Worm (Caenorhabditis elegans): ENCODE results near the gene JC8.4.

The JC8.4 gene

ce11 chrIV:13243375-13243774, at the start of gene JC8.4:
Gene JC8.4, plus strand, starts transcription at chrIV:13243675.
- TF ChIP-seq W03F9.2 (tag; optimal IDR thresholded peaks at IDR 0.05) = no peak
- no peak for TF ChIP-seq him-1 (tag; optimal IDR thresholded peaks at IDR 0.05)
- no peak for TF ChIP-seq dao-5 (tag; optimal IDR thresholded peaks at IDR 0.05)

ce11 chrIV:13197282-13197681, 46.2 kb upstream of the JC8.4 start, which contains the start of gene C48D1.1:
Gene C48D1.1, minus strand, starts transcription at chrIV:13197382.
- TF ChIP-seq W03F9.2 (tag; optimal IDR thresholded peaks at IDR 0.05) (no peak), dao-5 (tag; optimal IDR thresholded peaks at IDR 0.05) (no peak), him-1 (tag; optimal IDR thresholded peaks at IDR 0.05) (no peak)

ce11 chrIV:13204037-13204436, 39.4 kb upstream of the JC8.4 start, which contains the start of gene ced-3:
Gene ced-3, minus strand, starts transcription at chrIV:13204137.
- TF ChIP-seq him-1 (tag; optimal IDR thresholded peaks at IDR 0.05) = no peak
- TF ChIP-seq W03F9.2 (tag; optimal IDR thresholded peaks at IDR 0.05) = no peak
- TF ChIP-seq dao-5 (tag; optimal IDR thresholded peaks at IDR 0.05) = no peak

DNA sequence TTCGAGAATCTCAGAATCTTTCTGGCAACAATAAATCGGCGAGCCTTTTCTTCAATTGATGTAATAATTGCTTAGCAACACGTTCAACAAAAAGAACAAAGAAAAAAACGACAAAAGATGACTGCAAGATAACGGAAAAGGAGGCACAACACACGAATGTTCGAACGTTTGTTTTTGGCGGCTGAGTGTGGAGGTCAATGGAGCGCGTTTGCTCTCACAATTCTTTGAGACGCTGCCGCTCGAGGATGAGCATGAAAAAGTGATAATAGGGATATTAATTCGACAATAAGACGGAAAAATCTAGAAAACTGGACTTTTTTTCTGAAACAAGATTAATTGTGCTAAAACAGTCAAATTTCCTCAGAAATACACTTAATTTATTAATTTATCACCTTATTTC, 37.6 kb upstream of the JC8.4 start:
- TF ChIP-seq W03F9.2 (tag; optimal IDR thresholded peaks at IDR 0.05) = no peak
- no peak for TF ChIP-seq him-1 (tag; optimal IDR thresholded peaks at IDR 0.05)
- no peak for TF ChIP-seq dao-5 (tag; optimal IDR thresholded peaks at IDR 0.05)

- TF ChIP-seq dao-5 (tag; optimal IDR thresholded peaks at IDR 0.05) = no peak
- no peak for TF ChIP-seq W03F9.2 (tag; optimal IDR thresholded peaks at IDR 0.05)
- TF ChIP-seq him-1 (tag; optimal IDR thresholded peaks at IDR 0.05) = no peak
These were observed 33.9 kb upstream of the JC8.4 start, which contains the start of gene C48D1.9 for ce11 chrIV:13209566-13209965. Gene C48D1.9, minus strand, starts transcription at chrIV:13209666.

DNA sequence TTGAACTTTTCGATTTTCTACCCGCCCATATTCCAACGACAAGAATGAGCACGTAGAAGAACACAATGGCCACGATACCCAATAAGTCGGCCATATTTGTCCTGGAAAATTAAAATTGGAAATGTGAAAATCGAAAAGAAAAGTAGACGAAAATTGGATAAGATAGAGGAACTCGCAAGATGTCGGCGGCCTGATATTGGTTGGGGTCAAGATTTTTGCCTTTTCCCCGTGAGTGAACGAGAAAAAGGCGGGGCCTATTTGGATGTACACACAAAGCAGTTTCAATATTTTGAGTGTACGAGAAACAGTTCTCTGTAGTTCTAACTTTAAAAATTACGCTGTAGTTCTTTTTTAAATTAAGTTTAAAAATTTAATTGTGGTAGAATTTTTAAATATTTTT, 29.0 kb upstream of the JC8.4 start, which contains the start of gene cho-1:
TSS of gene cho-1 (minus strand) at position 101 of the 400 bp plus-strand sequence.
- TF ChIP-seq dao-5 (tag; optimal IDR thresholded peaks at IDR 0.05) (no peak), him-1 (tag; optimal IDR thresholded peaks at IDR 0.05) (no peak), W03F9.2 (tag; optimal IDR thresholded peaks at IDR 0.05) (no peak)

DNA sequence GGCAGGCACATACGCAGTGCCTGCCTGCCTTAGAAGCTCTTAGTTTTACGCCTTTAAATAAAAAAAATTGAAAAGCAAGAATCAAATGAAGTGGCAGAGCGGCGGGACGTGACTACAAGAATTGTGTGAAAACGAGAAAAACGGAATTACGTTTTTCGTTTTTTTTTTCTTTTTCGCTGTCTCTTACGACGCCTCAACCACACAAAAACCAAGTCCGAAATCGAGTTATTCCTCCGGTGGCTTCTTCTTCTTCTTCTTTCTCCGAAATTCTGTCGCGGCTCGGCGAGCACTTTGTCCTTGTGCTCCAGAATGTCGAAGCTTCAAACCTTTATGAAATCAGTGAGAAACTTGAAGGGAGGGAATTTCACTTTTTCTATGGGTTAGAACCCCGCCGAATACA, 22.9 kb upstream of the JC8.4 start:
- TF ChIP-seq W03F9.2 (tag; optimal IDR thresholded peaks at IDR 0.05) = no peak
- TF ChIP-seq dao-5 (tag; optimal IDR thresholded peaks at IDR 0.05) = no peak
- no peak for TF ChIP-seq him-1 (tag; optimal IDR thresholded peaks at IDR 0.05)

DNA sequence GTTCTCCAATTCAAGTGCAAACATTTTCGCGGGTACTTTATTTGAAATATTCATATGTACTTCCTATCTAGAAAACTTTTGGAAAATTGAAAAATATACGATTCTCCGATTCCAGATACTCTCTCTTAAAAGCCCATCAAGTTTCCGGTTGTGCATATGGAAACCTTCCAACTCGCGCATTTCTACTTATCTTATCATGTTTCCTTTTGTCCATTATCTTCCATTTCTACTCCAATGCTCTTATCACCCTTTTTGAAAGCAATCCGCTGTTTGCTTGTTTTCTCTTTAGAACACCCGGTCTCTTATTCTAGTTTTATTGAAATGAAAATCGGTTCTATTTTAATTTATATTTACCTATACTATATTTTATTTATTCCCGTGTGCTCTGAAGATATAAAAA, 21.8 kb upstream of the JC8.4 start, which contains the start of gene C48D1.5:
TSS of gene C48D1.5 (plus strand) at position 301 of the 400 bp plus-strand sequence.
- TF ChIP-seq him-1 (tag; optimal IDR thresholded peaks at IDR 0.05) (no peak), dao-5 (tag; optimal IDR thresholded peaks at IDR 0.05) (no peak), W03F9.2 (tag; optimal IDR thresholded peaks at IDR 0.05) (no peak)

DNA sequence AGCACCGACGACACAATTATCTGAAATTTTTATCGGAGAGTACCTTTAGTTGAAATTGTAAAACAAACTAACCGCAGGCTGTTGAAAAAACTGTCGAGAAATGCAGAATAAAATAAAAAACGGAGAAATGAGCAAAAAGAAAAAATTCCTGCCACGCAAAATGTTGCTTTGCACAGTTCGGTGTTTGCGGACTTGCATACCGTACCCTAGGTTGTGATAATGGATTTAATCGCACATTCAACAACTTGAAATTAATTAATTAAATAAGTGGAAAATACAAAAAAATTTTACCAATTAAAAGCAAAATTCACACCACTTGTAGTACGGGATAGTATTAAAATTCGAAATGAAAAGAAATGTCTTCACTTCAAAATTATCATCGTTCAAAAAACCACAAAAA, 12.1 kb upstream of the JC8.4 start:
- TF ChIP-seq W03F9.2 (tag; optimal IDR thresholded peaks at IDR 0.05) (no peak), him-1 (tag; optimal IDR thresholded peaks at IDR 0.05) (no peak), dao-5 (tag; optimal IDR thresholded peaks at IDR 0.05) (no peak)

DNA sequence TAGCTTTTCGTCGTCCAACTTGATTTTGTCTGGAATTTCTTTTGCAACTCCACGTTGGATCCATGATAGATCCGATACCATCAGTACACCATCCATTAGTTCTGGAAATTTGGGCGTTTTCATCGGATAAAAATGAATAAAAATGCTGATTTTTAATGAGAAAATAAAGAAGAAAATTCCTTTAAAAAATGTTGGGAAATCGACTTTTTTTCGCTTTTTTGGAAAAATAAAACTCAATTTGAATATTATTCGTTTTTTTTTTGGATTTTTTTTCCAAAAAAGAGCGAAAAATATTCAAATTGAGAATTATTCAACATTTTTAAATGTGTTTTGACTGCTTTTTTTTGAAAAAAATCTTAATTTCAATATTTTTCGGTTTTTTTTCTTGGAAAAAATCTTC, 7.0 kb upstream of the JC8.4 start, which contains the start of gene pwp-1:
TSS of gene pwp-1 (minus strand) at position 101 of the 400 bp plus-strand sequence.
- TF ChIP-seq him-1 (tag; optimal IDR thresholded peaks at IDR 0.05) = no peak
- TF ChIP-seq dao-5 (tag; optimal IDR thresholded peaks at IDR 0.05) = no peak
- TF ChIP-seq W03F9.2 (tag; optimal IDR thresholded peaks at IDR 0.05) = no peak

- peak; percentile 36 for TF ChIP-seq W03F9.2 (tag; optimal IDR thresholded peaks at IDR 0.05)
- no peak for TF ChIP-seq dao-5 (tag; optimal IDR thresholded peaks at IDR 0.05)
These were observed 4.3 kb upstream of the JC8.4 start, which contains the start of gene tag-115 for ce11 chrIV:13238943-13239861. Gene tag-115, minus strand, starts transcription at chrIV:13239414.

DNA sequence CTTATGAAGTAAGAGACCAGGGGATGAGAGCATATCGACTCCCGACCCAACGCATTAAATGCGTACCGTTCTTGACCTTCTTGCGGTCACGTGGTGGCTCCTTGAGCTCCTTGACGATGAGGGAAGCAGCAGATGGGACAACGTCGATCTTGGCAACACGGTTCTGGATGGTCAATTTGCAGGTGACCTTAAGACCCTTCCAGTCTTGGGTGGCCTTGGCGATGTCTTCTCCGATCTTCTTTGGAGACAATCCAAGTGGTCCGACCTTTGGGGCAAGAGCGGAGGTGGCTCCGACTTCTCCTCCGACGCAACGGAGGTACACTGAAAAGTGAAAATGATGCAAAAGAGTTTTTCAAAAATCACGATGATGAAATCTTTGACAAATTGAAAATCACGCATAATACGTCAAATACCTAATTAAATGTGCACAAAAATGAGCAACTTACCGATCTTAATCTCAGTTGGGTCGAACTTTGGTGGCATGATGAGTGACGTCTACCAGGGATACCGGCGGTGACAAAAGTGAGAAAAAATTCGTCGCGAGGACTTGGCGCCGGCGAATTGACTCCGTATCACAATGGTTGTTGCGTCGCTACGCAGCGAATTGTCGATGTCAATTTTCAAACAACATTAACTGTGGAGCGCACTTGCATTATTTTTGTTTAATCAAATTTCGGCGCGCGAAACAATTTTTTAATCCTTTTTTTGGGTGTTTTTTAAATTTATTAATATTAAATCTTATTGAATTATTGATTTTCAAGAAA, 3.2 kb upstream of the JC8.4 start, which contains the start of gene rpl-12:
TSS of gene rpl-12 (minus strand) at position 574 of the 764 bp plus-strand sequence.
- TF ChIP-seq him-1 (tag; optimal IDR thresholded peaks at IDR 0.05) (peak; percentile 92), W03F9.2 (tag; optimal IDR thresholded peaks at IDR 0.05) (peak; percentile 98), dao-5 (tag; optimal IDR thresholded peaks at IDR 0.05) (no peak)

- TF ChIP-seq him-1 (tag; optimal IDR thresholded peaks at IDR 0.05) (no peak), dao-5 (tag; optimal IDR thresholded peaks at IDR 0.05) (no peak), W03F9.2 (tag; optimal IDR thresholded peaks at IDR 0.05) (no peak)
These were observed 2.7 kb upstream of the JC8.4 start, which contains the start of gene lin-54 for ce11 chrIV:13240842-13241143. Gene lin-54, plus strand, starts transcription at chrIV:13241044.

Data from whole organism, L4/young adult.